Worm (Caenorhabditis elegans) whole organism, L1 larva: ENCODE results near the gene F33D4.6.

ENCODE experiments used
- C16A3.4 ChIP-seq: fragments of 150-350 bp; optimal IDR thresholded peaks from 2 replicates; lab custom pipeline; 2014; ENCODE audit warnings: missing biosample characterization, missing genetic modification characterization
- C34B4.2 ChIP-seq: sonication (generic microtip); optimal IDR thresholded peaks from 2 replicates; lab custom pipeline; 2017; ENCODE audit warnings: mild to moderate bottlenecking, missing genetic modification characterization, missing compliant biosample characterization
- F16B12.6 ChIP-seq: fragments of 150-350 bp; optimal IDR thresholded peaks from 2 replicates; lab custom pipeline; 2014; ENCODE audit warnings: missing biosample characterization, missing genetic modification characterization
- aly-2 ChIP-seq: fragments of 150-350 bp; optimal IDR thresholded peaks from 2 replicates; lab custom pipeline; 2014; ENCODE audit warnings: missing biosample characterization, missing genetic modification characterization
- ceh-82 ChIP-seq, 3 experiments: fragments of 150-350 bp in 1 of 3; sonication (generic microtip) in 2 of 3; optimal IDR thresholded peaks; 2 replicates each; lab custom pipeline; 2014 to 2017; ENCODE audit warnings: missing biosample characterization in 3 of 3, missing genetic modification characterization in 3 of 3
- efl-1 ChIP-seq, 4 experiments: fragments of 150-350 bp; optimal IDR thresholded peaks in 3 of 4; peaks in 1 of 4; 1 replicate in 1 of 4; 2 replicates in 3 of 4; lab custom pipeline; 2014; ENCODE audit warnings: missing biosample characterization in 2 of 4, missing genetic modification characterization in 2 of 4, missing genetic modification reagents in 2 of 4
- egl-13 ChIP-seq: sonication (generic microtip); optimal IDR thresholded peaks from 2 replicates; lab custom pipeline; 2016; ENCODE audit warnings: missing genotype, missing genetic modification reagents, missing genetic modification characterization, missing compliant biosample characterization
- egl-27 ChIP-seq, 2 experiments: fragments of 150-350 bp in 1 of 2; sonication (generic microtip); optimal IDR thresholded peaks; 3 replicates each; lab custom pipeline; 2017 to 2018; ENCODE audit warnings: missing biosample characterization in 2 of 2, missing genetic modification characterization in 2 of 2, missing genetic modification reagents in 2 of 2
- elt-3 ChIP-seq, 6 experiments: fragments of 150-350 bp in 1 of 6; sonication (generic microtip); optimal IDR thresholded peaks; 2 replicates each; lab custom pipeline; 2017 to 2018; ENCODE audit warnings: missing biosample characterization in 6 of 6, missing genetic modification characterization in 6 of 6, inconsistent platforms in 1 of 6
- fkh-8 ChIP-seq: sonication (generic microtip); optimal IDR thresholded peaks from 2 replicates; lab custom pipeline; 2016; ENCODE audit warnings: mild to moderate bottlenecking, missing genetic modification characterization, missing compliant biosample characterization
- jun-1 ChIP-seq: fragments of 150-350 bp; optimal IDR thresholded peaks from 2 replicates; lab custom pipeline; 2014; ENCODE audit warnings: missing biosample characterization, missing genetic modification reagents, missing genetic modification characterization
- lin-14 ChIP-seq: fragments of 200-800 bp; sonication (Bioruptor generic); optimal IDR thresholded peaks from 2 replicates; lab custom pipeline; 2018; ENCODE audit warnings: mild to moderate bottlenecking, missing genetic modification characterization, moderate library complexity, missing compliant biosample characterization
- lin-35 ChIP-seq, 2 experiments: fragments of 150-350 bp; optimal IDR thresholded peaks; 2 replicates each; lab custom pipeline; 2014; ENCODE audit warnings: missing biosample characterization in 2 of 2, missing genetic modification characterization in 2 of 2, missing genetic modification reagents in 2 of 2
- lin-39 ChIP-seq: fragments of 150-350 bp; optimal IDR thresholded peaks from 2 replicates; lab custom pipeline; 2014; ENCODE audit warnings: missing biosample characterization, missing genetic modification reagents, missing genetic modification characterization
- lir-3 ChIP-seq: sonication (generic microtip); optimal IDR thresholded peaks from 2 replicates; lab custom pipeline; 2016; ENCODE audit warnings: mild to moderate bottlenecking, missing genetic modification characterization, moderate library complexity, missing compliant biosample characterization; ENCODE audit not compliant: poor library complexity
- mdl-1 ChIP-seq, 2 experiments: fragments of 150-350 bp; optimal IDR thresholded peaks; 2 replicates each; lab custom pipeline; 2014 to 2017; ENCODE audit warnings: missing biosample characterization in 2 of 2, missing genetic modification characterization in 2 of 2, inconsistent platforms in 1 of 2
- mef-2 ChIP-seq: fragments of 150-350 bp; optimal IDR thresholded peaks from 2 replicates; lab custom pipeline; 2014; ENCODE audit warnings: missing biosample characterization, missing genetic modification characterization
- nhr-11 ChIP-seq: fragments of 150-350 bp; optimal IDR thresholded peaks from 2 replicates; lab custom pipeline; 2014; ENCODE audit warnings: missing biosample characterization, missing genetic modification characterization
- nhr-19 ChIP-seq: fragments of 200-800 bp; sonication (Bioruptor generic); conservative IDR thresholded peaks from 2 replicates; pipeline ENCODE4 v1.3.6; 2022; ENCODE audit warnings: missing genetic modification characterization, missing compliant biosample characterization
- nhr-237 ChIP-seq: fragments of 150-350 bp; optimal IDR thresholded peaks from 2 replicates; lab custom pipeline; 2014; ENCODE audit warnings: missing biosample characterization, missing genetic modification characterization
- nhr-28 ChIP-seq: fragments of 150-350 bp; optimal IDR thresholded peaks from 2 replicates; lab custom pipeline; 2014; ENCODE audit warnings: missing biosample characterization, missing genetic modification characterization
- nhr-71 ChIP-seq: sonication (generic microtip); optimal IDR thresholded peaks from 2 replicates; lab custom pipeline; 2016; ENCODE audit warnings: mild to moderate bottlenecking, missing genetic modification characterization, moderate library complexity, missing compliant biosample characterization
- nhr-84 ChIP-seq: sonication (generic microtip); optimal IDR thresholded peaks from 2 replicates; lab custom pipeline; 2017; ENCODE audit warnings: missing biosample characterization, missing genetic modification characterization
- nhr-85 ChIP-seq: sonication (generic microtip); peaks from one replicate; lab custom pipeline; 2016; ENCODE audit warnings: missing genetic modification characterization, inconsistent platforms, missing compliant biosample characterization
- pag-3 ChIP-seq: sonication (generic microtip); optimal IDR thresholded peaks from 2 replicates; lab custom pipeline; 2017; ENCODE audit warnings: missing genetic modification characterization, mild to moderate bottlenecking, missing compliant biosample characterization, antibody characterized with exemption, borderline replicate concordance; ENCODE audit not compliant: insufficient read depth
- pax-3 ChIP-seq: fragments of 200-800 bp; sonication (Bioruptor generic); optimal IDR thresholded peaks from 2 replicates; lab custom pipeline; 2018; ENCODE audit warnings: mild to moderate bottlenecking, missing genetic modification characterization, moderate library complexity, missing compliant biosample characterization
- pqm-1 ChIP-seq: sonication (generic microtip); optimal IDR thresholded peaks from 3 replicates; lab custom pipeline; 2017; ENCODE audit warnings: missing biosample characterization, missing genetic modification characterization
- rnt-1 ChIP-seq: sonication (generic microtip); optimal IDR thresholded peaks from 2 replicates; lab custom pipeline; 2016; ENCODE audit warnings: mild to moderate bottlenecking, missing genetic modification characterization, moderate library complexity, missing compliant biosample characterization
- sox-4 ChIP-seq: sonication (generic microtip); optimal IDR thresholded peaks from 2 replicates; lab custom pipeline; 2016; ENCODE audit warnings: missing genetic modification characterization, missing compliant biosample characterization
- sptf-1 ChIP-seq: fragments of 150-350 bp; optimal IDR thresholded peaks from 2 replicates; lab custom pipeline; 2014; ENCODE audit warnings: missing biosample characterization, missing genetic modification characterization
- sup-37 ChIP-seq: fragments of 200-800 bp; sonication (Bioruptor generic); optimal IDR thresholded peaks from 2 replicates; lab custom pipeline; 2018; ENCODE audit warnings: mild to moderate bottlenecking, missing genetic modification characterization, missing compliant biosample characterization
- tbx-2 ChIP-seq: sonication (generic microtip); optimal IDR thresholded peaks from 2 replicates; lab custom pipeline; 2016; ENCODE audit warnings: missing genetic modification characterization, missing compliant biosample characterization
- tlp-1 ChIP-seq: fragments of 150-350 bp; optimal IDR thresholded peaks from 2 replicates; lab custom pipeline; 2014; ENCODE audit warnings: missing biosample characterization, missing genetic modification characterization
- unc-30 ChIP-seq: sonication (generic microtip); optimal IDR thresholded peaks from 2 replicates; lab custom pipeline; 2017; ENCODE audit warnings: missing biosample characterization, missing genetic modification characterization
- unc-62 ChIP-seq: fragments of 150-350 bp; optimal IDR thresholded peaks from 2 replicates; lab custom pipeline; 2014; ENCODE audit warnings: missing biosample characterization, missing genetic modification reagents, missing genetic modification characterization
- unc-98 ChIP-seq: fragments of 200-800 bp; sonication (Bioruptor generic); IDR thresholded peaks from 2 replicates; pipeline ENCODE4 v1.3.6; 2022; ENCODE audit warnings: missing genetic modification characterization, missing compliant biosample characterization
- zag-1 ChIP-seq: fragments of 150-350 bp; optimal IDR thresholded peaks from 2 replicates; lab custom pipeline; 2014; ENCODE audit warnings: missing biosample characterization, missing genetic modification characterization
- zip-4 ChIP-seq: fragments of 200-800 bp; sonication (Bioruptor generic); optimal IDR thresholded peaks from 2 replicates; lab custom pipeline; 2018; ENCODE audit warnings: mild to moderate bottlenecking, missing genetic modification characterization, moderate library complexity, missing compliant biosample characterization

The F33D4.6 gene

DNA sequence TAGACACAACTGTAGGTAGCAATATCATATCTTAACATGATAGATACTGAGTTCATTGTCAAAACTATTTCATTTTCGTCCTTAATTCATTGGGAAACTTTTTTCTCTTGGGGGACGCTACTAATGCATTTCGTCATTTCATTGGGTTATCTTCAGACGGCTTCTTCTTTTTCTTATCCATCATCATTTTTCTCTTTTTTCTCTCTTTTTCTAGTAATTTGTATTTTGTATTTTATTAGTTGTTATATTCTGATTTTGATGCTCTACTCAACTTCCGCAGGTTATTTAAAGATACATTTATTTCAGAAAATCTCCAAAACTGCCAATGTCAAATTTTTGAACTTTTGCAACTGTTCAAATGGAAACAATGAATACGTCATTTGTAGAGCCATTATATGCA lies 25.7 kb upstream of the F33D4.6 start, which contains the start of gene npr-35:
Gene npr-35, plus strand, starts transcription at position 301 of the 400 bp plus-strand sequence.
- TF ChIP-seq unc-62 (GFP tag; lab: Kevin White, UChicago) (no peak), pag-3 (tag; lab: Kevin White, UChicago) (no peak), C16A3.4 (no peak), lin-35 (GFP tag; optimal IDR thresholded peaks at IDR 0.05; lab: Kevin White, UChicago) (no peak), nhr-19 (GFP tag; lab: Robert Waterston, UW) (no peak), lin-14 (GFP tag; lab: Kevin White, UChicago) (no peak), zag-1 (tag; lab: Kevin White, UChicago) (no peak), nhr-237 (tag; lab: Kevin White, UChicago) (no peak), egl-13 (tag; lab: Kevin White, UChicago) (no peak)

DNA sequence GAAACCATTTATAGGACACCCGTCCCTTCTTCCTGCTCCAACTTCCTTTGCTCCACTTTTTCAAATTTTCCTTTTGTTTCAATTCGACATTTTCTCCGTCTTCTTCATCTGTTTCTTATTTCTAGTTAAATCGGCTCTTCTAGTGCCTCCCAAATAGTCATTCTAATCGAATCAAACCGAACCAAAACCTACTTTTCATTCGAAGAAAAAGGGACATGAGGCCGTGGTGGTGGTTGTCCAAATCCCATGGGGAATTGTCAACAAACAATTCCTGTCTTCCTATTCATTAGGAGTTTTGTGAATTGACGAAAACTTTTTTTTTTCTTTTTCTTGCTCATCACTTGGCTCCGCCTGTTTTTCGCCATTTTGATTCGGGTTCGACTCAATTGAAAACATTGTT lies 18.8 kb upstream of the F33D4.6 start:
- TF ChIP-seq lin-14 (GFP tag; lab: Kevin White, UChicago) = peak; percentile 66
- no peak for TF ChIP-seq C34B4.2
- no peak for TF ChIP-seq egl-27 (tag; optimal IDR thresholded peaks at IDR 0.05; lab: Kevin White, UChicago)
- TF ChIP-seq tbx-2 (tag; lab: Kevin White, UChicago) = peak; percentile 39
- TF ChIP-seq F16B12.6 (tag; lab: Kevin White, UChicago) = no peak

ce11 chrIV:7734619-7735018 lies 16.8 kb upstream of the F33D4.6 start, which contains the start of gene clx-1:
Gene clx-1 (plus strand): TSS chrIV:7734648.
- TF ChIP-seq unc-98 (GFP tag; lab: Robert Waterston, UW) (no peak), lin-14 (GFP tag; lab: Kevin White, UChicago) (no peak), pax-3 (tag; lab: Kevin White, UChicago) (no peak), tlp-1 (tag; lab: Kevin White, UChicago) (no peak), elt-3 (tag; optimal IDR thresholded peaks at IDR 0.05; lab: Kevin White, UChicago) (no peak), egl-27 (tag; optimal IDR thresholded peaks at IDR 0.05; lab: Kevin White, UChicago) (no peak), mdl-1 (tag; optimal IDR thresholded peaks at IDR 0.05; lab: Kevin White, UChicago) (no peak)

- TF ChIP-seq nhr-85 (tag; lab: Kevin White, UChicago) (no peak), sptf-1 (no peak), ceh-82 (tag; optimal IDR thresholded peaks at IDR 0.05; lab: Kevin White, UChicago) (no peak), lin-14 (GFP tag; lab: Kevin White, UChicago) (no peak), egl-27 (tag; optimal IDR thresholded peaks at IDR 0.05; lab: Kevin White, UChicago) (no peak), rnt-1 (tag; lab: Kevin White, UChicago) (no peak), mef-2 (tag; lab: Kevin White, UChicago) (no peak), fkh-8 (tag; lab: Kevin White, UChicago) (no peak), lin-39 (tag; lab: Kevin White, UChicago) (no peak), elt-3 (tag; optimal IDR thresholded peaks at IDR 0.05; lab: Kevin White, UChicago) (no peak), nhr-11 (tag; lab: Kevin White, UChicago) (no peak), aly-2 (tag; lab: Kevin White, UChicago) (no peak), pqm-1 (no peak), unc-30 (tag; lab: Kevin White, UChicago) (no peak), zip-4 (GFP tag; lab: Kevin White, UChicago) (no peak), jun-1 (no peak)
- TF ChIP-seq, all 84 proteins: peak for 0
These were observed 16.4 kb upstream of the F33D4.6 start for ce11 chrIV:7734173-7734572.

- TF ChIP-seq nhr-28 (tag; lab: Kevin White, UChicago) (no peak), sox-4 (tag; lab: Kevin White, UChicago) (no peak), nhr-237 (tag; lab: Kevin White, UChicago) (no peak), C16A3.4 (no peak), nhr-71 (tag; lab: Kevin White, UChicago) (no peak), sup-37 (no peak), nhr-84 (tag; lab: Kevin White, UChicago) (no peak), rnt-1 (tag; lab: Kevin White, UChicago) (no peak), lin-14 (GFP tag; lab: Kevin White, UChicago) (no peak), efl-1 (optimal IDR thresholded peaks at IDR 0.05; lab: Kevin White, UChicago) (no peak), efl-1 (GFP tag; optimal IDR thresholded peaks at IDR 0.05 in 1 of 2; lab: Kevin White, UChicago) (no peak), lir-3 (no peak)
These were observed 14.1 kb upstream of the F33D4.6 start, which contains the start of the genes C50F7.9 and C50F7.3 for ce11 chrIV:7731960-7732359. Gene C50F7.9 (minus strand): TSS chrIV:7732060. Gene C50F7.3 (plus strand): TSS chrIV:7732329.
